Fruit fly (Drosophila melanogaster) whole organism, embryonic: ENCODE results near the gene lectin-37Db.
A peak's percentile ranks its signal among the peaks of the same experiment; 100 is the strongest.

ENCODE experiments used
- Ada2b ChIP-seq: fragments of 200-800 bp; sonication (Bioruptor generic); IDR thresholded peaks from 2 replicates; pipeline ENCODE4 v1.3.6; 2022; ENCODE audit warnings: missing biosample characterization, missing genetic modification characterization
- BEAF-32 ChIP-seq: fragments of 200-800 bp; sonication (Bioruptor generic); optimal IDR thresholded peaks from 3 replicates; lab custom pipeline; 2017; ENCODE audit warnings: missing biosample characterization, missing genetic modification characterization, mild to moderate bottlenecking, moderate library complexity, missing genetic modification reagents
- CG1024 ChIP-seq: fragments of 200-800 bp; sonication (Bioruptor generic); IDR thresholded peaks from 2 replicates; pipeline ENCODE4 v1.3.6; 2022; ENCODE audit warnings: missing biosample characterization, missing genetic modification characterization
- CG10366 ChIP-seq: fragments of 200-800 bp; sonication (Bioruptor generic); IDR thresholded peaks from 2 replicates; pipeline ENCODE4 v1.3.6; 2022; ENCODE audit warnings: missing biosample characterization, missing genetic modification characterization
- CG11560 ChIP-seq: fragments of 200-800 bp; sonication (Bioruptor generic); IDR thresholded peaks from 3 replicates; pipeline ENCODE4 v1.3.6; 2022; ENCODE audit warnings: missing biosample characterization, missing genetic modification characterization
- CG11696 ChIP-seq: fragments of 200-800 bp; sonication (Bioruptor generic); IDR thresholded peaks from 2 replicates; pipeline ENCODE4 v1.3.6; 2022; ENCODE audit warnings: missing biosample characterization, missing genetic modification characterization
- CG12104 ChIP-seq: fragments of 200-800 bp; sonication (Bioruptor generic); optimal IDR thresholded peaks from 3 replicates; lab custom pipeline; 2016; ENCODE audit warnings: missing biosample characterization, missing genetic modification characterization
- CG12219 ChIP-seq: fragments of 200-800 bp; sonication (Bioruptor generic); optimal IDR thresholded peaks from 3 replicates; lab custom pipeline; 2018; ENCODE audit warnings: missing biosample characterization, mild to moderate bottlenecking, missing genetic modification characterization
- CG12391 ChIP-seq: fragments of 200-800 bp; sonication (Bioruptor generic); optimal IDR thresholded peaks from 3 replicates; lab custom pipeline; 2018; ENCODE audit warnings: missing biosample characterization, mild to moderate bottlenecking, missing genetic modification characterization, moderate library complexity
- CG13424 ChIP-seq: fragments of 200-800 bp; sonication (Bioruptor generic); optimal IDR thresholded peaks from 2 replicates; lab custom pipeline; 2019; ENCODE audit warnings: missing biosample characterization, mild to moderate bottlenecking, missing genetic modification characterization, moderate library complexity
- CG13624 ChIP-seq: fragments of 200-800 bp; sonication (Bioruptor generic); optimal IDR thresholded peaks from 2 replicates; lab custom pipeline; 2016; ENCODE audit warnings: missing biosample characterization, missing genetic modification characterization
- CG13894 ChIP-seq: fragments of 200-800 bp; sonication (Bioruptor generic); optimal IDR thresholded peaks from 3 replicates; lab custom pipeline; 2018; ENCODE audit warnings: missing biosample characterization, mild to moderate bottlenecking, missing genetic modification characterization, moderate library complexity
- CG15479 ChIP-seq: fragments of 200-800 bp; sonication (Bioruptor generic); optimal IDR thresholded peaks from 3 replicates; lab custom pipeline; 2019; ENCODE audit warnings: missing biosample characterization, mild to moderate bottlenecking, missing genetic modification characterization, moderate library complexity
- CG16813 ChIP-seq: fragments of 200-800 bp; sonication (Bioruptor generic); IDR thresholded peaks from 3 replicates; pipeline ENCODE4 v1.3.6; 2022; ENCODE audit warnings: missing biosample characterization, missing genetic modification characterization; ENCODE audit not compliant: partially characterized antibody
- CG17612 ChIP-seq: fragments of 200-800 bp; sonication (Bioruptor generic); IDR thresholded peaks from 2 replicates; pipeline ENCODE4 v1.3.6; 2022; ENCODE audit warnings: missing biosample characterization, missing genetic modification characterization
- CG30431 ChIP-seq: fragments of 200-800 bp; sonication (Bioruptor generic); optimal IDR thresholded peaks from 2 replicates; lab custom pipeline; 2017; ENCODE audit warnings: missing biosample characterization, missing genetic modification characterization
- CG34224 ChIP-seq: fragments of 200-800 bp; sonication (Bioruptor generic); IDR thresholded peaks from 3 replicates; pipeline ENCODE4 v1.3.6; 2022; ENCODE audit warnings: missing biosample characterization, missing genetic modification characterization; ENCODE audit not compliant: partially characterized antibody
- CG4617 ChIP-seq: fragments of 200-800 bp; sonication (Bioruptor generic); optimal IDR thresholded peaks from 3 replicates; lab custom pipeline; 2016; ENCODE audit warnings: missing biosample characterization, missing genetic modification characterization, borderline replicate concordance
- CG4730 ChIP-seq: fragments of 200-800 bp; sonication (Bioruptor generic); IDR thresholded peaks from 2 replicates; pipeline ENCODE4 v1.3.6; 2022; ENCODE audit warnings: missing biosample characterization, missing genetic modification characterization
- CG4854 ChIP-seq: fragments of 200-800 bp; sonication (Bioruptor generic); optimal IDR thresholded peaks from 2 replicates; lab custom pipeline; 2016; ENCODE audit warnings: missing biosample characterization, missing genetic modification characterization, inconsistent platforms
- CG5180 ChIP-seq: fragments of 200-800 bp; sonication (Bioruptor generic); optimal IDR thresholded peaks from 3 replicates; lab custom pipeline; 2017; ENCODE audit warnings: missing biosample characterization, missing genetic modification characterization, mild to moderate bottlenecking, moderate library complexity, missing genetic modification reagents
- CG5245 ChIP-seq: fragments of 200-800 bp; sonication (Bioruptor generic); optimal IDR thresholded peaks from 3 replicates; lab custom pipeline; 2016; ENCODE audit warnings: missing biosample characterization, missing genetic modification characterization
- CG6175 ChIP-seq: fragments of 200-800 bp; sonication (Bioruptor generic); IDR thresholded peaks from 3 replicates; pipeline ENCODE4 v1.3.6; 2022; ENCODE audit warnings: missing biosample characterization, missing genetic modification characterization
- CG6813 ChIP-seq: fragments of 200-800 bp; sonication (Bioruptor generic); optimal IDR thresholded peaks from 2 replicates; lab custom pipeline; 2017; ENCODE audit warnings: missing biosample characterization, missing genetic modification characterization, mild to moderate bottlenecking, moderate library complexity, missing genetic modification reagents
- CG7745 ChIP-seq: fragments of 200-800 bp; sonication (Bioruptor generic); optimal IDR thresholded peaks from 2 replicates; lab custom pipeline; 2018; ENCODE audit warnings: missing biosample characterization, mild to moderate bottlenecking, missing genetic modification characterization, moderate library complexity
- Deaf1 ChIP-seq: fragments of 200-800 bp; optimal IDR thresholded peaks from 3 replicates; lab custom pipeline; 2019; ENCODE audit warnings: missing biosample characterization, mild to moderate bottlenecking, missing genetic modification characterization, moderate library complexity
- Dll ChIP-seq: fragments of 200-800 bp; sonication (Bioruptor generic); IDR thresholded peaks from 4 replicates; pipeline ENCODE4 v1.3.6; 2022; ENCODE audit warnings: missing biosample characterization, missing genetic modification characterization; ENCODE audit not compliant: partially characterized antibody
- Dref ChIP-seq: fragments of 200-800 bp; sonication (Bioruptor generic); IDR thresholded peaks from 2 replicates; pipeline ENCODE4 v1.3.6; 2022; ENCODE audit warnings: missing biosample characterization, missing genetic modification characterization
- Elba2 ChIP-seq: fragments of 200-800 bp; sonication (Bioruptor generic); optimal IDR thresholded peaks from 3 replicates; lab custom pipeline; 2016; ENCODE audit warnings: missing biosample characterization, missing genetic modification characterization
- Fer3 ChIP-seq: fragments of 200-800 bp; sonication (Bioruptor generic); optimal IDR thresholded peaks from 2 replicates; lab custom pipeline; 2018; ENCODE audit warnings: missing biosample characterization, mild to moderate bottlenecking, missing genetic modification characterization, moderate library complexity
- Hr39 ChIP-seq: fragments of >200 bp; optimal IDR thresholded peaks from 2 replicates; lab custom pipeline; 2017
- Myb ChIP-seq: fragments of 200-800 bp; sonication (Bioruptor generic); optimal IDR thresholded peaks from 2 replicates; lab custom pipeline; 2016; ENCODE audit warnings: missing biosample characterization, missing genetic modification characterization
- NK7.1 ChIP-seq: fragments of 200-800 bp; sonication (Bioruptor generic); optimal IDR thresholded peaks from 3 replicates; lab custom pipeline; 2016; ENCODE audit warnings: missing biosample characterization, missing genetic modification characterization
- Nf-YA ChIP-seq: fragments of 200-800 bp; sonication (Bioruptor generic); IDR thresholded peaks from 2 replicates; pipeline ENCODE4 v1.3.6; 2022; ENCODE audit warnings: missing biosample characterization, missing genetic modification characterization
- Ravus ChIP-seq: fragments of 200-800 bp; sonication (Bioruptor generic); IDR thresholded peaks from 2 replicates; pipeline ENCODE4 v1.3.6; 2022; ENCODE audit warnings: missing biosample characterization, missing genetic modification characterization
- Xrp1 ChIP-seq: fragments of 200-800 bp; sonication (Bioruptor generic); IDR thresholded peaks from 2 replicates; pipeline ENCODE4 v1.3.6; 2022; ENCODE audit warnings: missing biosample characterization, missing genetic modification characterization
- chif ChIP-seq, 2 experiments: fragments of 200-800 bp; sonication (Bioruptor generic); optimal IDR thresholded peaks; 3 replicates each; lab custom pipeline; 2016; ENCODE audit warnings: missing biosample characterization in 2 of 2, missing genetic modification characterization in 2 of 2
- da ChIP-seq: fragments of 200-800 bp; sonication (Bioruptor generic); optimal IDR thresholded peaks from 2 replicates; lab custom pipeline; 2016; ENCODE audit warnings: missing biosample characterization, missing genetic modification characterization
- emc ChIP-seq: fragments of 200-800 bp; sonication (Bioruptor generic); optimal IDR thresholded peaks from 2 replicates; lab custom pipeline; 2016; ENCODE audit warnings: missing biosample characterization, missing genetic modification characterization
- grau ChIP-seq: fragments of 200-800 bp; optimal IDR thresholded peaks from 3 replicates; lab custom pipeline; 2019; ENCODE audit warnings: missing biosample characterization, mild to moderate bottlenecking, missing genetic modification characterization, moderate library complexity
- jing ChIP-seq: fragments of 200-800 bp; sonication (Bioruptor generic); optimal IDR thresholded peaks from 2 replicates; lab custom pipeline; 2018; ENCODE audit warnings: missing biosample characterization, mild to moderate bottlenecking, missing genetic modification characterization
- klu ChIP-seq: fragments of 200-800 bp; sonication (Bioruptor generic); IDR thresholded peaks from 2 replicates; pipeline ENCODE4 v1.3.6; 2022; ENCODE audit warnings: missing biosample characterization, missing genetic modification characterization
- knrl ChIP-seq: fragments of 200-800 bp; sonication (Bioruptor generic); IDR thresholded peaks from 3 replicates; pipeline ENCODE4 v1.3.6; 2022; ENCODE audit warnings: missing biosample characterization, missing genetic modification characterization; ENCODE audit not compliant: partially characterized antibody
- lov ChIP-seq, 2 experiments: fragments of 200-800 bp in 1 of 2; fragments of >200 bp in 1 of 2; sonication (Bioruptor generic) in 1 of 2; IDR thresholded peaks in 1 of 2; optimal IDR thresholded peaks in 1 of 2; 2 replicates in 1 of 2; 3 replicates in 1 of 2; pipeline versions ENCODE4 v1.3.6 to Lab custom; 2017 to 2022; ENCODE audit warnings: missing biosample characterization in 1 of 2, missing genetic modification characterization in 1 of 2
- phol ChIP-seq: fragments of 200-800 bp; sonication (Bioruptor generic); optimal IDR thresholded peaks from 3 replicates; lab custom pipeline; 2018; ENCODE audit warnings: missing biosample characterization, mild to moderate bottlenecking, missing genetic modification characterization, moderate library complexity
- pum ChIP-seq: fragments of 200-800 bp; sonication (Bioruptor generic); optimal IDR thresholded peaks from 2 replicates; lab custom pipeline; 2016; ENCODE audit warnings: missing biosample characterization, missing genetic modification characterization
- row ChIP-seq: fragments of 200-800 bp; sonication (Bioruptor generic); IDR thresholded peaks from 3 replicates; pipeline ENCODE4 v1.3.6; 2022; ENCODE audit warnings: missing biosample characterization, missing genetic modification characterization
- sima ChIP-seq: fragments of 200-800 bp; sonication (Bioruptor generic); optimal IDR thresholded peaks from 2 replicates; lab custom pipeline; 2016; ENCODE audit warnings: missing biosample characterization, missing genetic modification characterization
- sna ChIP-seq: fragments of 200-800 bp; sonication (Bioruptor generic); IDR thresholded peaks from 2 replicates; pipeline ENCODE4 v1.3.6; 2022; ENCODE audit warnings: missing biosample characterization, missing genetic modification characterization; ENCODE audit not compliant: partially characterized antibody
- unc-4 ChIP-seq: fragments of 200-800 bp; sonication (Bioruptor generic); IDR thresholded peaks from 2 replicates; pipeline ENCODE4 v1.3.6; 2022; ENCODE audit warnings: missing biosample characterization, missing genetic modification characterization; ENCODE audit not compliant: partially characterized antibody
- vfl ChIP-seq: fragments of 200-800 bp; sonication (Bioruptor generic); optimal IDR thresholded peaks from 2 replicates; lab custom pipeline; 2016; ENCODE audit warnings: missing biosample characterization, missing genetic modification characterization

Gene lectin-37Db

dm6 chr2L:19370046-19370445, 48.8 kb upstream of the lectin-37Db start, which contains the start of gene CG17349 (continued):
- TF ChIP-seq row (GFP tag; lab: Robert Waterston, UW) = no peak
- no peak for TF ChIP-seq Fer3
- TF ChIP-seq CG34224 (GFP tag; lab: Robert Waterston, UW) = no peak
- no peak for TF ChIP-seq sna
- no peak for TF ChIP-seq knrl (GFP tag; lab: Robert Waterston, UW)
- no peak for TF ChIP-seq CG4617 (GFP tag; lab: Kevin White, UChicago)
- peak; percentile 55 for TF ChIP-seq Xrp1 (GFP tag; lab: Robert Waterston, UW)
- no peak for TF ChIP-seq da (GFP tag; lab: Kevin White, UChicago)
- no peak for TF ChIP-seq CG4854 (GFP tag; lab: Kevin White, UChicago)
- TF ChIP-seq CG1024 (GFP tag; lab: Robert Waterston, UW) = no peak
- no peak for TF ChIP-seq CG12104 (GFP tag; lab: Kevin White, UChicago)
- no peak for TF ChIP-seq CG15479 (GFP tag; lab: Kevin White, UChicago)
- no peak for TF ChIP-seq CG12391
- no peak for TF ChIP-seq CG17612
- TF ChIP-seq CG7745 (tag; lab: Kevin White, UChicago) = no peak
- TF ChIP-seq pum = no peak
- TF ChIP-seq CG10366 (GFP tag; lab: Robert Waterston, UW) = no peak
- no peak for TF ChIP-seq CG6175 (GFP tag; lab: Robert Waterston, UW)
- TF ChIP-seq Dll (GFP tag; lab: Robert Waterston, UW) = no peak
- no peak for TF ChIP-seq emc
- no peak for TF ChIP-seq Hr39 (lab: Kevin White, UChicago)
- TF ChIP-seq CG11696 (GFP tag; lab: Robert Waterston, UW) = no peak
- TF ChIP-seq CG13424 (tag; lab: Kevin White, UChicago) = no peak
- no peak for TF ChIP-seq CG13624 (GFP tag; lab: Kevin White, UChicago)
- TF ChIP-seq Deaf1 = no peak
- no peak for TF ChIP-seq phol (tag; lab: Kevin White, UChicago)
- no peak for TF ChIP-seq CG13894 (tag; lab: Kevin White, UChicago)
- no peak for TF ChIP-seq vfl (GFP tag; lab: Kevin White, UChicago)
- no peak for TF ChIP-seq grau (tag; lab: Kevin White, UChicago)
- TF ChIP-seq CG5180 (GFP tag; lab: Kevin White, UChicago) = no peak
- TF ChIP-seq BEAF-32 = no peak
- TF ChIP-seq unc-4 = no peak
- no peak for TF ChIP-seq chif (GFP tag; optimal IDR thresholded peaks at IDR 0.05; lab: Kevin White, UChicago)
- no peak for TF ChIP-seq klu (GFP tag; lab: Robert Waterston, UW)
- TF ChIP-seq lov (optimal IDR thresholded peaks at IDR 0.05; lab: Kevin White, UChicago) = no peak
- 0 out of 3 replicates have a peak, but pooled peaks have one; percentile 27 for TF ChIP-seq lov (GFP tag; IDR thresholded peaks at IDR 0.05; lab: Robert Waterston, UW)
- TF ChIP-seq CG30431 (GFP tag; lab: Kevin White, UChicago) = no peak
- no peak for TF ChIP-seq sima (GFP tag; lab: Kevin White, UChicago)
- TF ChIP-seq CG16813 (GFP tag; lab: Robert Waterston, UW) = no peak
- no peak for TF ChIP-seq jing (GFP tag; lab: Kevin White, UChicago)
- TF ChIP-seq CG4730 (GFP tag; lab: Robert Waterston, UW) = no peak
- TF ChIP-seq CG6813 (GFP tag; lab: Kevin White, UChicago) = peak; percentile 46
- no peak for TF ChIP-seq CG5245
- no peak for TF ChIP-seq Dref
- no peak for TF ChIP-seq Ravus
- TF ChIP-seq CG12219 (GFP tag; lab: Kevin White, UChicago) = no peak
- TF ChIP-seq CG11560 (tag; lab: Robert Waterston, UW) = no peak
- TF ChIP-seq Ada2b (GFP tag; lab: Robert Waterston, UW) = no peak
- TF ChIP-seq Elba2 = no peak
- TF ChIP-seq NK7.1 (GFP tag; lab: Kevin White, UChicago) = no peak
- TF ChIP-seq Nf-YA (GFP tag; lab: Robert Waterston, UW) = no peak
- TF ChIP-seq Myb (GFP tag; lab: Kevin White, UChicago) = no peak
